Worm (Caenorhabditis elegans) whole organism, L1 larva: ENCODE data around the gene srj-7.

Experiments
- lin-13 ChIP-seq: fragments of 150-350 bp; optimal IDR thresholded peaks from 2 replicates; lab custom pipeline; 2014; ENCODE audit warnings: missing biosample characterization, missing genetic modification reagents, missing genetic modification characterization
- lin-39 ChIP-seq: fragments of 150-350 bp; optimal IDR thresholded peaks from 2 replicates; lab custom pipeline; 2014; ENCODE audit warnings: missing biosample characterization, missing genetic modification reagents, missing genetic modification characterization
- nhr-237 ChIP-seq: fragments of 150-350 bp; optimal IDR thresholded peaks from 2 replicates; lab custom pipeline; 2014; ENCODE audit warnings: missing biosample characterization, missing genetic modification characterization
- nhr-77 ChIP-seq: fragments of 150-350 bp; optimal IDR thresholded peaks from 2 replicates; lab custom pipeline; 2014; ENCODE audit warnings: missing biosample characterization, missing genetic modification characterization
- pag-3 ChIP-seq: sonication (generic microtip); optimal IDR thresholded peaks from 2 replicates; lab custom pipeline; 2017; ENCODE audit warnings: missing genetic modification characterization, mild to moderate bottlenecking, missing compliant biosample characterization, antibody characterized with exemption, borderline replicate concordance; ENCODE audit not compliant: insufficient read depth
- unc-130 ChIP-seq: fragments of 150-350 bp; optimal IDR thresholded peaks from 2 replicates; lab custom pipeline; 2017; ENCODE audit warnings: missing biosample characterization, missing genetic modification characterization, inconsistent platforms
- unc-62 ChIP-seq: fragments of 150-350 bp; optimal IDR thresholded peaks from 2 replicates; lab custom pipeline; 2014; ENCODE audit warnings: missing biosample characterization, missing genetic modification reagents, missing genetic modification characterization
- zag-1 ChIP-seq: fragments of 150-350 bp; optimal IDR thresholded peaks from 2 replicates; lab custom pipeline; 2014; ENCODE audit warnings: missing biosample characterization, missing genetic modification characterization

ce11 chrV:3279138-3279537 lies 34.3 kb downstream of the srj-7 start:
- TF ChIP-seq unc-62 (GFP tag; lab: Kevin White, UChicago) (no peak), nhr-77 (tag; lab: Kevin White, UChicago) (no peak), zag-1 (no peak), unc-130 (tag; lab: Kevin White, UChicago) (no peak), lin-13 (GFP tag; lab: Kevin White, UChicago) (no peak), nhr-237 (tag; lab: Kevin White, UChicago) (no peak), lin-39 (tag; lab: Kevin White, UChicago) (no peak), pag-3 (tag; lab: Kevin White, UChicago) (no peak)
